Worm (Caenorhabditis elegans): Measurements from ENCODE around the gene sdc-1.

- TF ChIP-seq ref-1 (GFP tag; conservative IDR thresholded peaks at IDR 0.05) = no peak
- TF ChIP-seq flt-1 (GFP tag; IDR thresholded peaks at IDR 0.05) = no peak
- no peak for TF ChIP-seq T22C8.4 (GFP tag; IDR thresholded peaks at IDR 0.05)
- no peak for TF ChIP-seq ztf-23 (GFP tag; IDR thresholded peaks at IDR 0.05)
- no peak for TF ChIP-seq klf-2 (GFP tag; conservative IDR thresholded peaks at IDR 0.05)
- TF ChIP-seq ztf-29 (GFP tag; IDR thresholded peaks at IDR 0.05) = no peak
- TF ChIP-seq tab-1 (GFP tag; IDR thresholded peaks at IDR 0.05) = peak; percentile 62; the same call in 1 of the 2 replicates
- no peak for TF ChIP-seq med-1 (GFP tag; optimal IDR thresholded peaks at IDR 0.05; ENCODE audit: insufficient read depth)
- TF ChIP-seq cog-1 (tag; optimal IDR thresholded peaks at IDR 0.05) = no peak
Observed at ce11 chrX:16318248-16318647, 42.7 kb downstream of the sdc-1 start.

All from whole organism, midembryonic.